Fruit fly (Drosophila melanogaster): ENCODE results near the gene CG16965.

The CG16965 gene

dm6 chr2L:12010100-12010876 lies 28.9 kb downstream of the CG16965 start:
- TF ChIP-seq CTCF (optimal IDR thresholded peaks at IDR 0.05) (peak; percentile 12 to 31), CG8478 (optimal IDR thresholded peaks at IDR 0.05) (no peak)

DNA sequence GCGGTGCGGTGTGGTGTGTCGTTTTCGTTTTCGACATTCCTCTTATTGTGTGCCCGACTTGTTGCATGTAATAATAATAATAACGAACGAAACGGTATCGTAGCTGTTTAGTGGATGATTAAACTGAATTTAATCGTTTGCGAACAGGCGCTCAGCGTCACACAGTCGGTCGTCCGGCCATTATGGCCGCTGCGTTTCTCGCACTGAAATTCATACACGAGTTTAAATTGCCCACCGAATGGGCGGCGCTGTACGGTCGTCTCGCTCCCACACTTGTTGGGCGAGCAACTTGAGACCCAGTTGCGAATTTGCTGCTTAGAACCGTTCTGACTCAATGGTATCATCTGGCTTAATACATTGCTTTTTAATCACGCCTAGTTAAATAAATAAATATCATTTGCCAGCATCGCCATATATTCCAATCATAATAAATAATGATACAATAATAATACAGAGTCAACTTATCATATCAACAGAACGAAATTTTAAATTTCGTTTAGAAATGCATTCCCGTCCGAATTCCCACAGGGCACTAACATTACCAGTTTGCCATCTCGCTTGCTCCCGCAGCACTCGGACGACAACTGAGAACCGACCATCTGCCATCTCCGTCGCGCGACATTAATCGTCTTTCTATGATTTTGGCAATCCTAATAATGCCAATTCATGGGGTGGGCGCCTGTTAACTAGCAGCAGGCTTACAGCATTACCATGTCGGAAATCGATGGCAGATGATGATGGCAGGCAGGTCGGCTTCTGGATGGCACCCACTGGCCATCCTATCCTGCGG lies 29.7 kb downstream of the CG16965 start:
- TF ChIP-seq CG8478 (optimal IDR thresholded peaks at IDR 0.05) = peak; percentile 73
- TF ChIP-seq CTCF (optimal IDR thresholded peaks at IDR 0.05) = peak in 1 of 2 experiments; percentile 28

DNA sequence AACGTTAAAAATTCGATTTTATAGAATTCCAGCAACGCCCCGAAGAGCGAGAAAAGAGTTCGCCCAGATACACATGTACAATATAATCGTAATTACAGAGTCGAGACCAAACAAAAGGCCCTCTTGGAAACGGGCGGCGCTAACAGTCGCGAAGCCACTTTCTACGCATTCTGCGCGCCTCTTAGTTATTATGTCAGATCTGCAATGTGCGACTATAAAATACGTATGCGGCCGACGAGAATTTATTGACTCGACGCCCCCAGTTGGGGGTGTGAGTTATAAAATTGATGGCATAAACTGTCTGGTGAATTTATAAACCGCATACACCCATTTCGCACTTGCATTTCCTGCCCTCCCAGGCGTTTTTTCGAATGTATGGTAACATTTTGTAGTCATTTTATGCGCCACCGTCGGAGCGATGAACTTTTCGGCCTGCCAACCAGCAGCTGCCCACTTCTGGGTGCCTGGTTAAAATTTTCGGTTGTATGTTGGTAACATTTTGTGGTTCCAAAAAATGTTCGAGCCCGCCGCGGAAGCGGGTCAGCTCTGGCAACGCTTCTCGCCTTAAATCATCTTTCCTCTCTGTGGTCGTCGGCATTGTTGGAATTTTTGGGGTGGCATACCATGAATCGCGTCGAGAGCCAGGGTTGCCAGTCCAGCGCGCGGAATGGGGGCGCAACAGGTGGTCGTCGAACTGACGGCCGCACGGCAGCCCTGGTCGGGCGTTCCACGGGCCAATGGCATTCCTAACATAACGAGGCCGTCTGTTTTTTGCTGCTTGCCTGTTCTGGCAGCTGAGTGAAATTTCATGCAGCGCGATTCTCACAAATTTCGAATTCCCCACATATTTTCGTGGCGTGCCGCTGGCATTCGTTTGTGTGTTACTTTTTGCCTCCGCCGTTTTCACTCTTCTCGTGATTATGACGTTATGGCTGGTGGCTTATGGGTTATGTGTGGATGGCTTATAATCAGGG lies 30.6 kb downstream of the CG16965 start:
- TF ChIP-seq CG8478 (optimal IDR thresholded peaks at IDR 0.05) = no peak
- TF ChIP-seq CTCF (optimal IDR thresholded peaks at IDR 0.05) = peak in 1 of 2 experiments; percentile 46

DNA sequence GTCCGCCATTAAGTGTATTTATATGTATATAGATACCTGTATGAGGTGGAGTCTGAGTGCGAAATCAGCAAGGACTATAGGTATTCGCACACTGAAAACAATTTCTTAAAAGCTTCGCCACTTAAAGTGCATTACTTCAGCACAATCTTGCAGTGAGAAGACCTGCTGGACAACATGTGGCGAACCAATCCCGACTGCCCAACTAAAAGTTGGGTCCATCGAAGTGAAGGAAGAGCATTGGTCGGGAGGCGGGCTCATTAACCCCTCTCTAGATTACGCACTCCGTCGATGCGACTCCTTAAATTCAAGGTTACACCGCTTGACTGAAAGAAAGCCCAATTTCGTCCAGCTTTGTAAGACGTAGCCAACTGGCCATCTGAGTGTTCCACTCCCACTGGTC lies 31.9 kb downstream of the CG16965 start:
- TF ChIP-seq CTCF (optimal IDR thresholded peaks at IDR 0.05) (no peak), CG8478 (optimal IDR thresholded peaks at IDR 0.05) (no peak)

DNA sequence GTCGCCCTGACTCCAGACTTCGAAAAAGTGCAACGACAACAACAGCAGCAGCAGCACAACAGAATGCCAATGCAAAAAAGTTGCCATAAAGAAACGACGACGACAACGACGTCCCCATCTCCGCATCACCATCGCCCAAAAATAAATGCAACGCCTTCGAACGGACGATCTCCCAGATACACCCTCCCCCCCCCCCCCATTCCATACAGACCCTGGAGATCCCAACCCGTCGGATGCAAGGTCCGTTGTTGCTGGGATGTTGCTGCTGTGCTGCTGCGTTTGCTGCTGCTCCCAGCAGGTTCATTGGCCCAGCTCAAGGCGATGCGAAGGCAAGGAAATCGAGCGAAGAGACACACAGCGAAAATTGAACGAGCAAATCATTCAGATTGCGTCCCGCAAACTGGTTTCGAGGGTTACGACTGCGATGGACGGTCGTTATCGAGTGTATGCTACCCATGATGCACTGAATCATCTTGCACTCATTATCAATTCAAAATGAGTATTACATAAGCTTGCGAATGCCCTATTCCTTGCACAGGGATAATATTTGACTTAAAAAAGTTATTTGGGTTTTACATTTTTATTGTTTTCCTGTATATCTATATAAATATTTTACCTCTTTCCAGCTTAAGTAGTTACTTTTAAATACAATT lies 32.5 kb downstream of the CG16965 start:
- TF ChIP-seq CTCF (optimal IDR thresholded peaks at IDR 0.05) (no peak), CG8478 (optimal IDR thresholded peaks at IDR 0.05) (no peak)

DNA sequence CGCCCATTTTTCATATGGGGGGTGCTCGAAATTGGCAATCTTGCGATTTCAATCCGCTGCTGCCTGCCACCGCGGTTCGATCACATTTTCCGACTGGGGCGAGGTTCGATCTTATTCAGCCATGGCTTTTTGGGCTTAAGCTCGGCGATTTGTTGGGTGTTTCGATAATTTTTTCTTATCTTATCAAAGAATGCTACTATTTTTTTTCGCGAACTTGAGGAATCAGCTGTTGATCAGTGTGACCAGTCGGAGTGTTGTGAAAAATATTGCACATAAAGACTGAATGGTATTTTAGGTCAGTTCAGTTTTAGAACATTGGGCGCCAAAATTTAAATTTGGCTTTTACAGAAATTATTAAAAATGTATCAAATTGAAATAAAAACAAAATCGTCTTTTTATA lies 39.3 kb downstream of the CG16965 start, which contains the start of gene Wdr81:
TSS of gene Wdr81 (minus strand) at position 226 of the 400 bp plus-strand sequence.
- TF ChIP-seq CG8478 (optimal IDR thresholded peaks at IDR 0.05) = no peak
- TF ChIP-seq CTCF (optimal IDR thresholded peaks at IDR 0.05) = no peak

DNA sequence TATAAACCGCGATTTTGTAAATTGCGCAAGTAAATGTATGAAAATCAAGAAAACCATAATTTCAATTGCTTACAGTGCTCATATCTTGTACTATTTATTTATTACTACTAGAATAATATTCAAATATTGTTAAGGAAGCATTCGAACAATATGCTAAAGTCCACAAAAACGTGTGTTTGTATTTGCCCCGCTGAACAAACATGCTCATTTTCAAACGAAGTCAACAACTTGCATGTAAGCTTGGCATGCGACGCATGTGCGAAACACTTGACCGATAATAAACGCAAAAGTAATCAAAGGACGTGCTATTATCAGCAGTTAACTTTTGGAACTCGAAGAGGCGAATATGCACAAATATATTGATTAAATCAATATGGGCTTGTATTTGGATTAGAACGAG lies 39.8 kb downstream of the CG16965 start:
- TF ChIP-seq CTCF (optimal IDR thresholded peaks at IDR 0.05) = no peak
- TF ChIP-seq CG8478 (optimal IDR thresholded peaks at IDR 0.05) = no peak

DNA sequence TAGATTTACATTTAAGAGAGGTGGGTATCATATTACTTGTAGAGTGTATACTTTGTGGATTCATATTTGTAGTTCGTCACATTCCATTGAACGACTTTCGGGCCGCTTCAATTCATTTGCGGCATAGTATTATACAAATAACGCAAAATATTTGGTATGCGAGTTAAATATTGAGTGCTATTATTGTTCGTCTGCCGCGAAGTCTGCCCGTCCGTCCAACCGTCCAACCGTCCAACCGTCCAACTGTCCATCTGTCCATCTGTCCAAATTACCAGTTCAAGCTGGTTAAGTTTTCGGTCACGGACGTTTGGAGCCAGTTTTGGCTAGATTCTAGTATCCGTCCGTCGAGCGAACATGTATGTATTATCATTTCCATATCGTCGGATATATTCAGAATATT lies 42.7 kb downstream of the CG16965 start:
- TF ChIP-seq CTCF (optimal IDR thresholded peaks at IDR 0.05) (no peak), CG8478 (optimal IDR thresholded peaks at IDR 0.05) (no peak)

DNA sequence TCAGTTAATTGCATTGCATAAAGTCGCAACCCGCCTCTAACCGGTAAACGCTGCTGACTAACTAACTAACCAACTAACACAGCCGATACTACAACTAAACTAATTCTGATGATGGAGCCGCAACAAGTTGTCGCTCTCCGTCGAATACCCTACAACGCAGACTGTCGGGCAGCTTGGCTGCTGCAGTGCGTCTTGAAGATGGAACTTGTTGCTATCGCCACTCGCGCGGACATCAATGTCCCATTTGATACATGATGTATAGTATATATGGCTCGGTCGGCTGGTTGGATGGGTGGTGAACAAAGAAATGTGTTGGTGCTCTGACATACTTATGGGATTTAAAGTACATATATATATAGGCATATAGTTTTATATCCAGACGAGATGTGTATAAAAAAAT lies 44.1 kb downstream of the CG16965 start:
- TF ChIP-seq CTCF (optimal IDR thresholded peaks at IDR 0.05) (no peak), CG8478 (optimal IDR thresholded peaks at IDR 0.05) (no peak)

DNA sequence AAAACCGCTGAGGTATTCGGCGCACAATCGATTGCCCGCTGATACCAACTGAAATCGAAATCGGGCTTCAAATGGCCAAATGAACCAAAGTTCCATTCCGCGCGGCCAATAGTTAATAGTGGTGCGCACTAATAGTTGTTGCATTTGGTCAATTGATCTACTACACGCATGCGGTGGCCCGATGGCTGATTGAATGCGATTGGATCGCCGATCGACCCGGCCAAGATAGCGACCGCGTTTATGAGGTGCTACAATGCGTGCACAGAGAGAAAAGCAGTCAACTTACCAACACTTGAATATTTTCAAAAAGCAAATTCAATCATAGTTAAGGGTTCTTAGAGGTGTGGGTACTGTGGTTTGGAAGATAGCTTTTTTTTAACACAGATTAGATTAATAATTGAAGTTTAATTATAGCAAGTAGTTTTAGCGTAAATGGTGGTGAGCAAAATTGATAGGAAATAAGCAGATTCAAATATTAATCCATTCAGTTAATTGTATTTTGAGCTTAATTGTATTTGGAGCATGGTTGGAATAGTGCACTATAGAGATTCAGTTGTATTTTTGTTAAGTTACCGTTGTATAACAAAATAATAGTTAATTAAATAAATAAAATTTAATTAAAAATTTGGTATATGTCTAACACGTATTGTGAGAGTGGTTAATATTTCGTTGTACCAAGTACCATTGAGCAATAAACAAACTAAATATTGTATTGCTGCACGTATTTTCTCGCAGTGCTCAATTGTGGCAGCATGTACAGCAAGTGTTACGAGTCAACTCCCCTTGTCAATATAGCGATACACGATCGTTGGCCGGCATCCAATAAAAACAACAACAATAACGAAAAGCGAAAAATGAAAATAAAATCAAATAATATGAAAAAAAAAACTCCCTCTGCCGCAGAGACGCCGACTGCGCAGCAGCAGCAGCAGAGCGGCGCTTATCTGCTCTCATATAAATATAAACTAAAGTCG lies 45.4 kb downstream of the CG16965 start:
- TF ChIP-seq CG8478 (optimal IDR thresholded peaks at IDR 0.05) (no peak), CTCF (optimal IDR thresholded peaks at IDR 0.05) (no peak)

- no peak for TF ChIP-seq CTCF (optimal IDR thresholded peaks at IDR 0.05)
- TF ChIP-seq CG8478 (optimal IDR thresholded peaks at IDR 0.05) = no peak
These were observed 46.0 kb downstream of the CG16965 start, which contains the start of gene dmGlut for dm6 chr2L:12027435-12027834. TSS of gene dmGlut (plus strand) at chr2L:12027438.

dm6 chr2L:12028102-12028501 lies 46.7 kb downstream of the CG16965 start:
- no peak for TF ChIP-seq CTCF (optimal IDR thresholded peaks at IDR 0.05)
- no peak for TF ChIP-seq CG8478 (optimal IDR thresholded peaks at IDR 0.05)

DNA sequence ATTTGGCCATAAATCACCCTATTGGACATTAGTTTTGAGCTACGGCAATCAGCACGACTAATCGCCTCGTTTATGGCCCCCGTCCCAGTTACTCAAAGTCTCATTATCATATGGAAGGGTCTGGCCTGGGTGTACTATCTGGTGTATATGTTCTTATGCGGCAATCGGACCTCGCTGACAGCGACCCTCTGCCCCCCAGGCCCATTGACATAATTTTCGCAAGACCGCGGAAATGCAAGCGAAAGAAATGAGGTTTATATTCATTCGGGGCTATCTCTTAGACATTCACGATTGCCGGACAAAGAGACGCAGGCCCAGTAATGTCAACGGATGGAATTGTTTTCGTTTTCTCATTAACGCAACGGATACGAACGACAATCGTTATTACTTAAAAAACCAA lies 47.4 kb downstream of the CG16965 start:
- no peak for TF ChIP-seq CG8478 (optimal IDR thresholded peaks at IDR 0.05)
- no peak for TF ChIP-seq CTCF (optimal IDR thresholded peaks at IDR 0.05)

Data from S2 (cell line).